Fruit fly (Drosophila melanogaster): Measurements from ENCODE around the gene CG31626.

DNA sequence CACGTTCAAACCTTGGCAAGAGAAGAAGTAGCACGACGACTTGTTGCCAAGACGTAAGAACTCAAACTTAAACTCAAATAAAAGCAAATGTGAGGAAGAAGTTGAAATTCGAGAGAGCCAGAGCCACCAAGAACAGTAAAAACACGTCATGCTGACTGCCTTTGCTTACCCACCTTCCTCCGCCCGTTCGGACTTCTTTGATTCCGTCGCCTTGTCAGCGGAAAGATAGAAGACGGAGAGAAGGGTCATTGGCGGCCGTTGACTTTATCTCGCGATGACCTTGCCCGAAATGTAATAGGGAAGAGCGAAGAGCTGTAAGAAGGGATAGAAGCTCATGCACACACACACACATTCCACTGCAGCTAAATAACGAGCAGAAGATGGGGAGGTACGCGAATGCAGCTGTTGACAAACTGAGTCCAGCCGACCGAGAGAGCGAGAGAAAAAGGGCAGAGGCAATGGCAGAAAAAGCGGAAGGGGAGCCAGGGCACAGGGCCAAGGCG lies 7.5 kb upstream of the CG31626 start:
- no peak for TF ChIP-seq psq (optimal IDR thresholded peaks at IDR 0.05)
- TF ChIP-seq usp (GFP tag; optimal IDR thresholded peaks at IDR 0.05): no peak

All from whole organism.